Worm (Caenorhabditis elegans): ENCODE measurements around the gene str-96.

DNA sequence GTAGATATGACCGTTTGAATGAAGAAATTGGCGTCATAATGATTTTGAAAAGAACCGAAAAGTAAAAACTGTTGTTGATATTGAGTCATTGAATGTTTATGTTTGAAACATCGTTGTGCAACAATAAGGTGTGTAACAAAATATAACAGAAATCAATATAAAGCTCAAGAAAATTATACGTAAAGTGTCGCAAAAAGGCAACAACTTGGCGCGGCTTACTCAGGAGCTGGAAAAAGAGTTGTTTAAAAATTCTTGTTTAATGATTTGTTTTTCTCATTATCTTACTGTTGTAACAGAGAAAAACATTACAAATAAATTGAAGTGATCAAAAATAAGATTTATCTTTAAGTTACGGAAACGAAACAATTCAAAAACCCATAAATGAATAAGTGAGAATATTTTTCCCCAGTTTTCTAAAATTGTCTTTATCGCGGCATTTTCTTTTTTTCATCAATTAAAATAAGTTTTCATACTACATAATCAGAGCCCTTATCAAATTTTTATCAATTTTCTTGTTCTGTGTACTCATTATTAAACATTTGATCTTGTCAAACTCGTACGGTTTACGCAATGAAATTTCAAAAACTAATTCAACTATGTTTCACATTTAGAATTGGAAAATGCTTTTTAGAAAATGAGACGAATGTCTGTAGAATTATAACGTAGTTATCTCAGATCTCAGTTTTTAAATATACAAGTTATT is 34.1 kb upstream of the str-96 start, which contains the start of gene ZK1037.6:
- TF ChIP-seq him-1 (tag; optimal IDR thresholded peaks at IDR 0.05) (no peak), W03F9.2 (tag; optimal IDR thresholded peaks at IDR 0.05) (no peak)

Measured in whole organism, L4/young adult.